ENCODE assay signal across 7 worm cellular contexts in genomic region chrV:13043195-13043762, ce11.
TF ChIP-seq lines count a peak whose summit lies in the region.

lap-2 (plus strand) TSS chrV:13043712.

TF ChIP-seq in whole organism, L1 larva, 84 proteins besides CTCF, POLR2A, EP300 and RAD21 (continues in another document):
- no peak for TF ChIP-seq ets-5 (GFP tag; IDR thresholded peaks at IDR 0.05; lab: Robert Waterston, UW)
- TF ChIP-seq lin-39 (tag; optimal IDR thresholded peaks at IDR 0.05; lab: Kevin White, UChicago) = no peak
- no peak for TF ChIP-seq efl-3 (GFP tag; optimal IDR thresholded peaks at IDR 0.05; lab: Kevin White, UChicago)
- no peak for TF ChIP-seq nhr-90 (tag; optimal IDR thresholded peaks at IDR 0.05; lab: Kevin White, UChicago; ENCODE audit: poor library complexity)
- no peak for TF ChIP-seq mdl-1 (tag; optimal IDR thresholded peaks at IDR 0.05; lab: Kevin White, UChicago)
- peak; percentile 19 for TF ChIP-seq nhr-85 (tag; lab: Kevin White, UChicago)
- no peak for TF ChIP-seq mab-9 (GFP tag; IDR thresholded peaks at IDR 0.05; lab: Robert Waterston, UW)
- TF ChIP-seq dsc-1 (tag; optimal IDR thresholded peaks at IDR 0.05; lab: Kevin White, UChicago) = no peak
- peak; percentile 29 for TF ChIP-seq nhr-20 (tag; optimal IDR thresholded peaks at IDR 0.05; lab: Kevin White, UChicago)
- TF ChIP-seq efl-1 (optimal IDR thresholded peaks at IDR 0.05; lab: Kevin White, UChicago) = no peak
- TF ChIP-seq efl-1 (GFP tag; optimal IDR thresholded peaks at IDR 0.05 in 1 of 2; lab: Kevin White, UChicago) = peak in 1 of 2 experiments; percentile 6
- TF ChIP-seq ceh-88 (GFP tag; IDR thresholded peaks at IDR 0.05; lab: Robert Waterston, UW) = no peak
- no peak for TF ChIP-seq egl-13 (tag; optimal IDR thresholded peaks at IDR 0.05; lab: Kevin White, UChicago)
- TF ChIP-seq aha-1 (tag; optimal IDR thresholded peaks at IDR 0.05; lab: Kevin White, UChicago) = no peak

TF ChIP-seq in whole organism, L2 larva, 48 proteins besides CTCF, POLR2A, EP300 and RAD21 (continues in another document):
- TF ChIP-seq nhr-6 (tag; optimal IDR thresholded peaks at IDR 0.05; lab: Kevin White, UChicago) = no peak
- no peak for TF ChIP-seq egl-27 (tag; optimal IDR thresholded peaks at IDR 0.05; lab: Kevin White, UChicago)
- TF ChIP-seq nhr-129 (tag; optimal IDR thresholded peaks at IDR 0.05; lab: Kevin White, UChicago) = no peak
- TF ChIP-seq unc-55 (GFP tag; optimal IDR thresholded peaks at IDR 0.05; lab: Kevin White, UChicago) = no peak
- no peak for TF ChIP-seq sem-4 (tag; optimal IDR thresholded peaks at IDR 0.05; lab: Kevin White, UChicago)
- no peak for TF ChIP-seq aly-2 (tag; optimal IDR thresholded peaks at IDR 0.05; lab: Kevin White, UChicago)
- TF ChIP-seq ztf-4 (tag; optimal IDR thresholded peaks at IDR 0.05; lab: Kevin White, UChicago) = no peak
- no peak for TF ChIP-seq mdl-1 (tag; optimal IDR thresholded peaks at IDR 0.05; lab: Kevin White, UChicago)
- no peak for TF ChIP-seq sma-3 (GFP tag; optimal IDR thresholded peaks at IDR 0.05; lab: Kevin White, UChicago)
- TF ChIP-seq crh-2 (tag; optimal IDR thresholded peaks at IDR 0.05; lab: Kevin White, UChicago) = peak; percentile 23
- no peak for TF ChIP-seq nhr-77 (tag; optimal IDR thresholded peaks at IDR 0.05; lab: Kevin White, UChicago)
- no peak for TF ChIP-seq ZK546.5 (tag; optimal IDR thresholded peaks at IDR 0.05; lab: Kevin White, UChicago)
- TF ChIP-seq F13H6.1 (tag; optimal IDR thresholded peaks at IDR 0.05; lab: Kevin White, UChicago) = peak; percentile 17

TF ChIP-seq in whole organism, L3 larva, 47 proteins besides CTCF, POLR2A, EP300 and RAD21:
- no peak for TF ChIP-seq aly-2 (tag; optimal IDR thresholded peaks at IDR 0.05; lab: Kevin White, UChicago)
- no peak for TF ChIP-seq nhr-237 (tag; optimal IDR thresholded peaks at IDR 0.05; lab: Kevin White, UChicago)
- TF ChIP-seq jun-1 (tag; optimal IDR thresholded peaks at IDR 0.05; lab: Kevin White, UChicago) = peak; percentile 37
- peak; percentile 20 for TF ChIP-seq unc-62 (GFP tag; optimal IDR thresholded peaks at IDR 0.05; lab: Kevin White, UChicago)
- TF ChIP-seq pha-4 (tag; optimal IDR thresholded peaks at IDR 0.05; lab: Kevin White, UChicago) = peak; percentile 14
- peak; percentile 62 for TF ChIP-seq ama-1 (optimal IDR thresholded peaks at IDR 0.05; lab: Kevin White, UChicago)
- TF ChIP-seq elt-2 (tag; optimal IDR thresholded peaks at IDR 0.05; lab: Kevin White, UChicago) = peak; percentile 94
- TF ChIP-seq pqm-1 (tag; optimal IDR thresholded peaks at IDR 0.05; lab: Kevin White, UChicago) = peak; percentile 89

TF ChIP-seq in whole organism, L4 larva, 104 proteins besides CTCF, POLR2A, EP300 and RAD21 (continues in another document):
- TF ChIP-seq duxl-1 (tag; optimal IDR thresholded peaks at IDR 0.05; lab: Kevin White, UChicago; ENCODE audit: poor library complexity) (no peak), daf-16 (GFP tag; optimal IDR thresholded peaks at IDR 0.05; lab: Kevin White, UChicago) (peak in 1 of 2 experiments; percentile 47), daf-16 (tag; optimal IDR thresholded peaks at IDR 0.05; lab: Kevin White, UChicago) (peak; percentile 52), fos-1 (tag; optimal IDR thresholded peaks at IDR 0.05; lab: Kevin White, UChicago) (no peak), ZK337.2 (GFP tag; IDR thresholded peaks at IDR 0.05; lab: Robert Waterston, UW) (no peak), lsy-2 (tag; optimal IDR thresholded peaks at IDR 0.05; lab: Kevin White, UChicago) (peak in 1 of 2 experiments; percentile 13), daf-12 (tag; optimal IDR thresholded peaks at IDR 0.05; lab: Kevin White, UChicago) (no peak), nhr-11 (tag; optimal IDR thresholded peaks at IDR 0.05; lab: Kevin White, UChicago) (no peak), dmd-6 (GFP tag; IDR thresholded peaks at IDR 0.05; lab: Robert Waterston, UW) (peak; percentile 98), egl-27 (tag; optimal IDR thresholded peaks at IDR 0.05; lab: Kevin White, UChicago) (no peak), lin-15B (tag; optimal IDR thresholded peaks at IDR 0.05; lab: Kevin White, UChicago) (no peak), T20F7.1 (GFP tag; optimal IDR thresholded peaks at IDR 0.05; lab: Kevin White, UChicago) (no peak), aha-1 (tag; lab: Kevin White, UChicago) (peak; percentile 25), ZK546.5 (tag; optimal IDR thresholded peaks at IDR 0.05; lab: Kevin White, UChicago) (no peak), mxl-2 (GFP tag; conservative IDR thresholded peaks at IDR 0.05; lab: Robert Waterston, UW) (no peak), cey-2 (tag; optimal IDR thresholded peaks at IDR 0.05; lab: Kevin White, UChicago; ENCODE audit: borderline replicate concordance, insufficient read depth) (no peak)

TF ChIP-seq in whole organism, late embryonic, 69 proteins besides CTCF, POLR2A, EP300 and RAD21:
- TF ChIP-seq fkh-10 (GFP tag; optimal IDR thresholded peaks at IDR 0.05; lab: Kevin White, UChicago) = no peak
- peak; percentile 56 for TF ChIP-seq elt-2 (tag; optimal IDR thresholded peaks at IDR 0.05; lab: Kevin White, UChicago)
- peak; percentile 31 for TF ChIP-seq unc-55 (GFP tag; optimal IDR thresholded peaks at IDR 0.05; lab: Kevin White, UChicago)
- TF ChIP-seq che-1 (tag; optimal IDR thresholded peaks at IDR 0.05; lab: Kevin White, UChicago) = no peak

TF ChIP-seq in whole organism, mixed stage, embryonic, 35 proteins besides CTCF, POLR2A, EP300 and RAD21:
- TF ChIP-seq unc-62 (GFP tag; optimal IDR thresholded peaks at IDR 0.05; lab: Kevin White, UChicago) (peak; percentile 71), sem-2 (GFP tag; optimal IDR thresholded peaks at IDR 0.05; lab: Kevin White, UChicago) (no peak), nhr-12 (tag; optimal IDR thresholded peaks at IDR 0.05; lab: Kevin White, UChicago) (no peak), snpc-4 (tag; optimal IDR thresholded peaks at IDR 0.05; lab: Kevin White, UChicago) (no peak)

TF ChIP-seq in whole organism, young adult, 124 proteins besides CTCF, POLR2A, EP300 and RAD21 (continues in another document):
- TF ChIP-seq cebp-1 (GFP tag; IDR thresholded peaks at IDR 0.05; lab: Robert Waterston, UW) (peak; percentile 51; the same call in 1 of the 2 replicates), cebp-1 (tag; optimal IDR thresholded peaks at IDR 0.05; lab: Kevin White, UChicago) (peak; percentile 67), dox-1 (GFP tag; IDR thresholded peaks at IDR 0.05; lab: Robert Waterston, UW) (peak; percentile 52), nhr-90 (tag; optimal IDR thresholded peaks at IDR 0.05; lab: Kevin White, UChicago) (peak; percentile 46), unc-62 (GFP tag; optimal IDR thresholded peaks at IDR 0.05; lab: Kevin White, UChicago) (peak; percentile 90), ceh-40 (GFP tag; IDR thresholded peaks at IDR 0.05; lab: Robert Waterston, UW) (no peak), ztf-22 (GFP tag; optimal IDR thresholded peaks at IDR 0.05; lab: Kevin White, UChicago) (peak; percentile 33), F57A8.1 (GFP tag; optimal IDR thresholded peaks at IDR 0.05; lab: Kevin White, UChicago) (no peak), T26A5.8 (tag; optimal IDR thresholded peaks at IDR 0.05; lab: Kevin White, UChicago) (no peak), K11D2.4 (GFP tag; IDR thresholded peaks at IDR 0.05; lab: Robert Waterston, UW) (0 out of 2 replicates have a peak, but pooled peaks have one; percentile 33), let-607 (tag; optimal IDR thresholded peaks at IDR 0.05; lab: Kevin White, UChicago) (peak; percentile 48 to 52), hrde-1 (tag; optimal IDR thresholded peaks at IDR 0.05; lab: Kevin White, UChicago; ENCODE audit: borderline replicate concordance) (no peak), bed-2 (GFP tag; IDR thresholded peaks at IDR 0.05; lab: Robert Waterston, UW) (no peak), madf-10 (tag; optimal IDR thresholded peaks at IDR 0.05; lab: Kevin White, UChicago) (peak; percentile 16), atf-7 (tag; optimal IDR thresholded peaks at IDR 0.05; lab: Kevin White, UChicago) (peak; percentile 72), ceh-58 (GFP tag; IDR thresholded peaks at IDR 0.05; lab: Robert Waterston, UW) (no peak), madf-6 (GFP tag; IDR thresholded peaks at IDR 0.05; lab: Robert Waterston, UW) (no peak), nhr-80 (tag; optimal IDR thresholded peaks at IDR 0.05; lab: Kevin White, UChicago) (peak; percentile 82), K12H6.12 (tag; optimal IDR thresholded peaks at IDR 0.05; lab: Kevin White, UChicago) (no peak), ZK185.1 (tag; optimal IDR thresholded peaks at IDR 0.05; lab: Kevin White, UChicago; ENCODE audit: poor library complexity, severe bottlenecking) (peak; percentile 46), tbx-9 (tag; optimal IDR thresholded peaks at IDR 0.05; lab: Kevin White, UChicago; ENCODE audit: borderline replicate concordance) (no peak), chd-7 (tag; optimal IDR thresholded peaks at IDR 0.05; lab: Kevin White, UChicago) (peak; percentile 51), Y95B8A.8 (GFP tag; IDR thresholded peaks at IDR 0.05; lab: Robert Waterston, UW) (0 out of 2 replicates have a peak, but pooled peaks have one; percentile 29), lin-40 (tag; optimal IDR thresholded peaks at IDR 0.05; lab: Kevin White, UChicago) (peak; percentile 5), Y67H2A.10 (GFP tag; conservative IDR thresholded peaks at IDR 0.05; lab: Robert Waterston, UW) (no peak), bed-1 (GFP tag; IDR thresholded peaks at IDR 0.05; lab: Robert Waterston, UW) (no peak), ets-4 (GFP tag; optimal IDR thresholded peaks at IDR 0.05; lab: Kevin White, UChicago) (peak; percentile 64), F33H1.4 (GFP tag; IDR thresholded peaks at IDR 0.05; lab: Robert Waterston, UW) (no peak), nfyb-1 (GFP tag; IDR thresholded peaks at IDR 0.05; lab: Robert Waterston, UW) (peak; percentile 62; the same call in 1 of the 2 replicates), pbrm-1 (GFP tag; IDR thresholded peaks at IDR 0.05; lab: Robert Waterston, UW) (no peak), ceh-79 (tag; optimal IDR thresholded peaks at IDR 0.05; lab: Kevin White, UChicago) (no peak), tlf-1 (GFP tag; optimal IDR thresholded peaks at IDR 0.05; lab: Kevin White, UChicago) (peak; percentile 42), nhr-27 (tag; optimal IDR thresholded peaks at IDR 0.05; lab: Kevin White, UChicago) (no peak), mcd-1 (GFP tag; IDR thresholded peaks at IDR 0.05; lab: Robert Waterston, UW) (0 out of 2 replicates have a peak, but pooled peaks have one; percentile 26), snpc-4 (GFP tag; optimal IDR thresholded peaks at IDR 0.05; lab: Kevin White, UChicago) (no peak), snpc-4 (tag; optimal IDR thresholded peaks at IDR 0.05; lab: Kevin White, UChicago) (peak in 1 of 4 experiments; percentile 26), mxl-1 (tag; optimal IDR thresholded peaks at IDR 0.05; lab: Kevin White, UChicago) (no peak), lsl-1 (GFP tag; optimal IDR thresholded peaks at IDR 0.05; lab: Kevin White, UChicago) (peak; percentile 16), snpc-1.3 (tag; optimal IDR thresholded peaks at IDR 0.05; lab: Kevin White, UChicago; ENCODE audit: insufficient read depth) (no peak)
